Worm (Caenorhabditis elegans) whole organism, L2 larva: ENCODE data around the gene alg-3.

ENCODE experiments used
- C34F6.9 ChIP-seq: fragments of 150-350 bp; optimal IDR thresholded peaks from 2 replicates; lab custom pipeline; 2014; ENCODE audit warnings: missing biosample characterization, missing genetic modification characterization
- F13H6.1 ChIP-seq: sonication (generic microtip); optimal IDR thresholded peaks from 2 replicates; lab custom pipeline; 2016; ENCODE audit warnings: missing genetic modification characterization, missing compliant biosample characterization
- R02D3.7 ChIP-seq: fragments of 150-350 bp; optimal IDR thresholded peaks from 2 replicates; lab custom pipeline; 2014; ENCODE audit warnings: missing biosample characterization, missing genetic modification characterization
- Y55F3AM.14 ChIP-seq: fragments of 200-800 bp; sonication (Bioruptor generic); optimal IDR thresholded peaks from 2 replicates; lab custom pipeline; 2018; ENCODE audit warnings: mild to moderate bottlenecking, missing genetic modification characterization, missing compliant biosample characterization
- ZK546.5 ChIP-seq: sonication (generic microtip); optimal IDR thresholded peaks from 2 replicates; lab custom pipeline; 2017; ENCODE audit warnings: missing biosample characterization, missing genetic modification characterization
- alr-1 ChIP-seq: fragments of 150-350 bp; optimal IDR thresholded peaks from 2 replicates; lab custom pipeline; 2014; ENCODE audit warnings: missing biosample characterization, missing genetic modification characterization
- blmp-1 ChIP-seq: sonication (generic microtip); optimal IDR thresholded peaks from 2 replicates; lab custom pipeline; 2017; ENCODE audit warnings: missing genetic modification characterization, mild to moderate bottlenecking, missing compliant biosample characterization, antibody characterized with exemption, moderate library complexity; ENCODE audit not compliant: insufficient read depth
- ceh-82 ChIP-seq: fragments of 150-350 bp; optimal IDR thresholded peaks from 2 replicates; lab custom pipeline; 2014; ENCODE audit warnings: missing biosample characterization, missing genetic modification characterization
- crh-2 ChIP-seq: sonication (generic microtip); optimal IDR thresholded peaks from 2 replicates; lab custom pipeline; 2017; ENCODE audit warnings: missing biosample characterization, missing genetic modification characterization
- elt-1 ChIP-seq: fragments of 150-350 bp; optimal IDR thresholded peaks from 2 replicates; lab custom pipeline; 2014; ENCODE audit warnings: missing biosample characterization, missing genetic modification characterization
- fos-1 ChIP-seq: fragments of 150-350 bp; optimal IDR thresholded peaks from 2 replicates; lab custom pipeline; 2014; ENCODE audit warnings: missing biosample characterization, missing genetic modification characterization
- gmeb-1 ChIP-seq: fragments of 150-350 bp; optimal IDR thresholded peaks from 2 replicates; lab custom pipeline; 2014; ENCODE audit warnings: missing biosample characterization, missing genetic modification characterization
- lin-11 ChIP-seq: fragments of 150-350 bp; sonication (generic microtip); optimal IDR thresholded peaks from 2 replicates; lab custom pipeline; 2014; ENCODE audit warnings: missing biosample characterization, missing genetic modification characterization, inconsistent platforms, mixed read lengths
- lsy-2 ChIP-seq, 2 experiments: fragments of 150-350 bp in 1 of 2; sonication (generic microtip) in 1 of 2; optimal IDR thresholded peaks; 2 replicates each; lab custom pipeline; 2014 to 2017; ENCODE audit warnings: missing biosample characterization in 2 of 2, missing genetic modification characterization in 2 of 2
- mab-5 ChIP-seq: fragments of 150-350 bp; optimal IDR thresholded peaks from 2 replicates; lab custom pipeline; 2014; ENCODE audit warnings: missing biosample characterization, missing genetic modification characterization
- mbf-1 ChIP-seq: sonication (generic microtip); optimal IDR thresholded peaks from 2 replicates; lab custom pipeline; 2017; ENCODE audit warnings: missing biosample characterization, missing genetic modification characterization
- mdl-1 ChIP-seq, 2 experiments: fragments of 150-350 bp in 1 of 2; sonication (generic microtip) in 1 of 2; optimal IDR thresholded peaks; 2 replicates each; lab custom pipeline; 2017; ENCODE audit warnings: missing biosample characterization in 2 of 2, missing genetic modification characterization in 2 of 2
- nhr-21 ChIP-seq: fragments of 150-350 bp; optimal IDR thresholded peaks from 2 replicates; lab custom pipeline; 2014; ENCODE audit warnings: missing biosample characterization, missing genetic modification characterization
- nhr-25 ChIP-seq: fragments of 150-350 bp; sonication (generic microtip); optimal IDR thresholded peaks from 3 replicates; lab custom pipeline; 2014; ENCODE audit warnings: missing biosample characterization, missing genetic modification characterization
- nhr-6 ChIP-seq: fragments of 150-350 bp; optimal IDR thresholded peaks from 2 replicates; lab custom pipeline; 2014; ENCODE audit warnings: missing biosample characterization, missing genetic modification characterization
- nhr-77 ChIP-seq: fragments of 150-350 bp; optimal IDR thresholded peaks from 2 replicates; lab custom pipeline; 2014; ENCODE audit warnings: missing biosample characterization, missing genetic modification characterization
- peb-1 ChIP-seq: fragments of 150-350 bp; optimal IDR thresholded peaks from 2 replicates; lab custom pipeline; 2014; ENCODE audit warnings: missing biosample characterization, missing genetic modification characterization
- skn-1 ChIP-seq: sonication (generic microtip); optimal IDR thresholded peaks from 2 replicates; lab custom pipeline; 2017; ENCODE audit warnings: missing biosample characterization, missing genetic modification characterization
- sma-3 ChIP-seq: sonication (generic microtip); optimal IDR thresholded peaks from 2 replicates; lab custom pipeline; 2016; ENCODE audit warnings: missing genetic modification reagents, missing genetic modification characterization, missing compliant biosample characterization
- sma-9 ChIP-seq, 2 experiments: fragments of 150-350 bp in 1 of 2; sonication (generic microtip) in 1 of 2; optimal IDR thresholded peaks; 2 replicates each; lab custom pipeline; 2014 to 2016; ENCODE audit warnings: missing genetic modification characterization in 2 of 2, mild to moderate bottlenecking in 1 of 2, missing biosample characterization in 1 of 2, missing compliant biosample characterization in 1 of 2, missing genetic modification reagents in 1 of 2, moderate library complexity in 1 of 2
- snpc-4 ChIP-seq: fragments of 150-350 bp; optimal IDR thresholded peaks from 2 replicates; lab custom pipeline; 2014; ENCODE audit warnings: missing biosample characterization, missing genetic modification characterization
- unc-55 ChIP-seq: fragments of 150-350 bp; sonication (generic microtip); optimal IDR thresholded peaks from 3 replicates; lab custom pipeline; 2014; ENCODE audit warnings: missing biosample characterization, missing genetic modification reagents, missing genetic modification characterization
- unc-62 ChIP-seq: fragments of 150-350 bp; optimal IDR thresholded peaks from 2 replicates; lab custom pipeline; 2014; ENCODE audit warnings: missing biosample characterization, missing genetic modification reagents, missing genetic modification characterization
- ztf-11 ChIP-seq: sonication (generic microtip); optimal IDR thresholded peaks from 2 replicates; lab custom pipeline; 2017; ENCODE audit warnings: missing biosample characterization, missing genetic modification characterization

Gene alg-3

ce11 chrIV:11703685-11704296 lies at the start of gene alg-3, which contains the start of gene T22B3.3:
alg-3 (plus strand) TSS chrIV:11704246.
T22B3.3 (minus strand) TSS chrIV:11703785.
- TF ChIP-seq C34F6.9 (tag; lab: Kevin White, UChicago) (no peak), R02D3.7 (tag; lab: Kevin White, UChicago) (no peak), mbf-1 (no peak), gmeb-1 (tag; lab: Kevin White, UChicago) (no peak), lsy-2 (tag; optimal IDR thresholded peaks at IDR 0.05; lab: Kevin White, UChicago) (no peak)

ce11 chrIV:11655370-11655769 lies 48.7 kb upstream of the alg-3 start, which contains the start of gene ent-1:
ent-1 (minus strand) TSS chrIV:11655470.
- TF ChIP-seq lsy-2 (tag; optimal IDR thresholded peaks at IDR 0.05; lab: Kevin White, UChicago) (peak in 1 of 2 experiments; percentile 4), alr-1 (tag; lab: Kevin White, UChicago) (no peak)

DNA sequence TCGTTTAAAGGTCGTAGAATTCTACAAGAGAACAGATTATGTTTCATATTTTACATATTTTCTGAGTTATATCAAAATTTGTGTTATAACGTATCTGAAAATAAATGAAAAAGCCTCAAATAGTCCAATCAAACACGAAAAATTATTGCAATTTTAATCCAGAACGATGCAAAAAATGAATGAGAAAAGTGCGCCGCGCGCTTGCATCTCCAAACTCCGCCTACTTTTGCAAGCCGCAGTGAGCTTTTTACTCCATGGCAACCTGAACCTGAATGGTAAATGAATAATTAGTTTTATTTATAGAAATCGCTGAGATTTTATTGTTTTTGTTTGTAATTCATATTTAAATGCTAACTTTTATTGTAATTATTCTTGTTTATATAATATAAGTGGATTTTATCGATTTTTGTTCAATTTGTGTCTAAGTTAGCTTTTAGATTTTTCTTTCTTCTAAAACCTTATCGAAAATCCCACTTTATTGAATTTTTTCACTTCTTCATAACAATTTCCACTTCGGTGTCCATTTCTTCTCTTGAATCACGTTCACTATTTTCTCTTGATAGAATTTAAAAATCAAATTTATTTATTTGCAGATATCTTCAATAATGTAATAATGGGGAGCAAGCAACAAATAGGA lies 47.8 kb upstream of the alg-3 start, which contains the start of gene ZK809.5:
Gene ZK809.5, plus strand, starts transcription at position 587 of the 637 bp plus-strand sequence.
- no peak for TF ChIP-seq peb-1 (tag; lab: Kevin White, UChicago)
- peak; percentile 16 for TF ChIP-seq lin-11 (tag; lab: Kevin White, UChicago)
- no peak for TF ChIP-seq ZK546.5 (tag; lab: Kevin White, UChicago)
- TF ChIP-seq elt-1 (tag; lab: Kevin White, UChicago), result no peak
- peak; percentile 37 for TF ChIP-seq unc-55 (GFP tag; lab: Kevin White, UChicago)
- no peak for TF ChIP-seq nhr-77 (tag; lab: Kevin White, UChicago)
- no peak for TF ChIP-seq nhr-6 (tag; lab: Kevin White, UChicago)
- no peak for TF ChIP-seq sma-3 (GFP tag; lab: Kevin White, UChicago)
- TF ChIP-seq snpc-4 (tag; lab: Kevin White, UChicago), result no peak
- no peak for TF ChIP-seq Y55F3AM.14 (GFP tag; lab: Kevin White, UChicago)
- TF ChIP-seq lsy-2 (tag; optimal IDR thresholded peaks at IDR 0.05; lab: Kevin White, UChicago), result peak in 1 of 2 experiments; percentile 23
- TF ChIP-seq blmp-1, result no peak
- TF ChIP-seq ztf-11 (tag; lab: Kevin White, UChicago), result no peak

DNA sequence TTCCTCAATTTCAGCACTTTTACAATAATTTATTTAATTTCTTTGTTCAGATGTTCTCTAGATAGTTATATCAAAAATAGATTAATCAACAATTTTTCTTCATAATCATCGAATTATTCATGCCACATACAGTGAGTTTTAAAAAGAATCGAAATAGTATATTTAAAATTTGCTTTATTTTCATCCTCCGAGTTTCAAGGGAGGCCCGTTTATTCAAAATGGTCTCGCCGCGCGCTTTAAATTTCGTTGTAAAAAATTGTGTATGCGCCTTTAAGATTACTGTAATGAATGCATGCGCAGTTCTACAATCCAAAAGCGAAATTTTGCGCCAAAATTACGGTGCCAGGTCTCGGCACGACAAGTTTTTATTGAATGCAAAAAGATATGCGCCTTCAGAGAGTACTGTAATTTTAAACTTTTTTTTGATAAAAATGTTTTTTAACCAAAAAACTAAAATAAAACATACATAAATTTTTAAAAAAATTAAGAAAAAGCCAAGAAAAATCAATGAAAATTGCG lies 44.2 kb upstream of the alg-3 start, which contains the start of gene ZK792.1:
Gene ZK792.1, plus strand, starts transcription at position 51 of the 519 bp plus-strand sequence.
- TF ChIP-seq mdl-1 (tag; optimal IDR thresholded peaks at IDR 0.05; lab: Kevin White, UChicago) (no peak), peb-1 (tag; lab: Kevin White, UChicago) (no peak), unc-62 (GFP tag; lab: Kevin White, UChicago) (no peak), alr-1 (tag; lab: Kevin White, UChicago) (no peak), fos-1 (tag; lab: Kevin White, UChicago) (no peak), sma-9 (GFP tag; optimal IDR thresholded peaks at IDR 0.05; lab: Kevin White, UChicago) (no peak), sma-9 (tag; optimal IDR thresholded peaks at IDR 0.05; lab: Kevin White, UChicago) (no peak), snpc-4 (tag; lab: Kevin White, UChicago) (no peak)

ce11 chrIV:11665010-11665409 lies 39.0 kb upstream of the alg-3 start, which contains the start of gene ZK809.9:
ZK809.9 (plus strand) TSS chrIV:11665310.
- TF ChIP-seq skn-1 (tag; lab: Kevin White, UChicago) (no peak), F13H6.1 (no peak), snpc-4 (tag; lab: Kevin White, UChicago) (no peak), nhr-6 (tag; lab: Kevin White, UChicago) (no peak), nhr-25 (no peak), ceh-82 (tag; lab: Kevin White, UChicago) (no peak), alr-1 (tag; lab: Kevin White, UChicago) (no peak), nhr-77 (tag; lab: Kevin White, UChicago) (no peak), nhr-21 (tag; lab: Kevin White, UChicago) (no peak), mab-5 (tag; lab: Kevin White, UChicago) (no peak), crh-2 (tag; lab: Kevin White, UChicago) (no peak)
